Worm (Caenorhabditis elegans) whole organism, L4 larva: ENCODE results near the gene nol-6.

Source experiments
- F10B5.3 ChIP-seq: sonication (generic microtip); optimal IDR thresholded peaks from 2 replicates; lab custom pipeline; 2016; ENCODE audit warnings: mild to moderate bottlenecking, missing genetic modification characterization, missing compliant biosample characterization
- Y75B8A.6 ChIP-seq: fragments of 200-800 bp; sonication (Bioruptor generic); IDR thresholded peaks from 2 replicates; pipeline ENCODE4 v1.3.6; 2022; ENCODE audit warnings: missing genetic modification reagents, missing genetic modification characterization, missing compliant biosample characterization
- ama-1 ChIP-seq: fragments of 150-350 bp; optimal IDR thresholded peaks from 2 replicates; lab custom pipeline; 2014; ENCODE audit warnings: inconsistent platforms, mixed read lengths
- ceh-20 ChIP-seq: fragments of 200-800 bp; sonication (Bioruptor generic); IDR thresholded peaks from 2 replicates; pipeline ENCODE4 v1.3.6; 2022; ENCODE audit warnings: missing genetic modification reagents, missing genetic modification characterization, missing compliant biosample characterization
- ceh-32 ChIP-seq: sonication (generic microtip); optimal IDR thresholded peaks from 2 replicates; lab custom pipeline; 2016; ENCODE audit warnings: mild to moderate bottlenecking, missing genetic modification characterization, missing compliant biosample characterization; ENCODE audit not compliant: poor library complexity
- ceh-44 ChIP-seq: fragments of 200-800 bp; sonication (Bioruptor generic); IDR thresholded peaks from 2 replicates; pipeline ENCODE4 v1.3.6; 2022; ENCODE audit warnings: missing genetic modification reagents, missing genetic modification characterization, missing compliant biosample characterization
- ceh-62 ChIP-seq: sonication (generic microtip); optimal IDR thresholded peaks from 2 replicates; lab custom pipeline; 2017; ENCODE audit warnings: missing biosample characterization, missing genetic modification characterization
- ceh-82 ChIP-seq: sonication (generic microtip); optimal IDR thresholded peaks from 2 replicates; lab custom pipeline; 2017; ENCODE audit warnings: missing biosample characterization, missing genetic modification characterization
- daf-19 ChIP-seq: fragments of 200-800 bp; sonication (Bioruptor generic); conservative IDR thresholded peaks from 2 replicates; pipeline ENCODE4 v1.3.6; 2022; ENCODE audit warnings: missing genetic modification characterization, missing compliant biosample characterization
- dmd-6 ChIP-seq: fragments of 200-800 bp; sonication (Bioruptor generic); IDR thresholded peaks from 2 replicates; pipeline ENCODE4 v1.3.6; 2022; ENCODE audit warnings: missing genetic modification reagents, missing genetic modification characterization, missing compliant biosample characterization
- dpl-1 ChIP-seq: fragments of 150-350 bp; optimal IDR thresholded peaks from 2 replicates; lab custom pipeline; 2014; ENCODE audit warnings: missing biosample characterization, missing genetic modification reagents, missing genetic modification characterization
- dve-1 ChIP-seq: sonication (generic microtip); optimal IDR thresholded peaks from 2 replicates; lab custom pipeline; 2017; ENCODE audit warnings: antibody characterized with exemption, mild to moderate bottlenecking, missing genetic modification characterization, missing compliant biosample characterization; ENCODE audit not compliant: insufficient read depth
- egl-27 ChIP-seq: sonication (generic microtip); optimal IDR thresholded peaks from 3 replicates; lab custom pipeline; 2017; ENCODE audit warnings: missing biosample characterization, missing genetic modification reagents, missing genetic modification characterization
- hlh-30 ChIP-seq: sonication (generic microtip); optimal IDR thresholded peaks from 2 replicates; lab custom pipeline; 2017; ENCODE audit warnings: antibody characterized with exemption, mild to moderate bottlenecking, missing genetic modification characterization, missing compliant biosample characterization; ENCODE audit not compliant: insufficient read depth
- jun-1 ChIP-seq: fragments of 150-350 bp; optimal IDR thresholded peaks from 2 replicates; lab custom pipeline; 2014; ENCODE audit warnings: missing biosample characterization, missing genetic modification reagents, missing genetic modification characterization
- lin-13 ChIP-seq: fragments of 150-350 bp; optimal IDR thresholded peaks from 2 replicates; lab custom pipeline; 2014; ENCODE audit warnings: missing biosample characterization, missing genetic modification reagents, missing genetic modification characterization
- lsy-2 ChIP-seq, 2 experiments: fragments of 150-350 bp in 1 of 2; sonication (generic microtip) in 1 of 2; optimal IDR thresholded peaks; 2 replicates each; lab custom pipeline; 2014 to 2017; ENCODE audit warnings: missing biosample characterization in 2 of 2, missing genetic modification characterization in 2 of 2
- madf-5 ChIP-seq, 2 experiments: fragments of 200-800 bp; sonication (Bioruptor generic); IDR thresholded peaks; 2 replicates each; pipeline ENCODE4 v1.3.6; 2022; ENCODE audit warnings: missing compliant biosample characterization in 2 of 2, missing genetic modification characterization in 2 of 2
- mdl-1 ChIP-seq, 2 experiments: fragments of 150-350 bp in 1 of 2; sonication (generic microtip) in 1 of 2; optimal IDR thresholded peaks; 2 replicates each; lab custom pipeline; 2014 to 2017; ENCODE audit warnings: missing biosample characterization in 2 of 2, missing genetic modification characterization in 2 of 2
- mep-1 ChIP-seq: fragments of 150-350 bp; sonication (generic microtip); optimal IDR thresholded peaks from 3 replicates; lab custom pipeline; 2014; ENCODE audit warnings: missing biosample characterization, missing genetic modification characterization
- mxl-2 ChIP-seq: fragments of 200-800 bp; sonication (Bioruptor generic); conservative IDR thresholded peaks from 2 replicates; pipeline ENCODE4 v1.3.6; 2022; ENCODE audit warnings: missing genetic modification reagents, missing genetic modification characterization, missing compliant biosample characterization
- nhr-10 ChIP-seq: fragments of 150-350 bp; optimal IDR thresholded peaks from 2 replicates; lab custom pipeline; 2014; ENCODE audit warnings: missing biosample characterization, missing genetic modification characterization
- nhr-11 ChIP-seq: fragments of 150-350 bp; optimal IDR thresholded peaks from 2 replicates; lab custom pipeline; 2014; ENCODE audit warnings: missing biosample characterization, missing genetic modification characterization
- nhr-48 ChIP-seq: sonication (generic microtip); optimal IDR thresholded peaks from 2 replicates; lab custom pipeline; 2016; ENCODE audit warnings: mild to moderate bottlenecking, missing genetic modification characterization, missing compliant biosample characterization
- php-3 ChIP-seq: fragments of 200-800 bp; sonication (Bioruptor generic); IDR thresholded peaks from 2 replicates; pipeline ENCODE4 v1.3.6; 2022; ENCODE audit warnings: missing genetic modification reagents, missing genetic modification characterization, missing compliant biosample characterization
- pqm-1 ChIP-seq: sonication (generic microtip); optimal IDR thresholded peaks from 2 replicates; lab custom pipeline; 2017; ENCODE audit warnings: missing biosample characterization, missing genetic modification characterization
- saeg-2 ChIP-seq: fragments of 200-800 bp; sonication (Bioruptor generic); IDR thresholded peaks from 2 replicates; pipeline ENCODE4 v1.3.6; 2022; ENCODE audit warnings: missing genetic modification reagents, missing genetic modification characterization, missing compliant biosample characterization
- snpc-1.2 ChIP-seq: fragments of 200-800 bp; sonication (Bioruptor generic); IDR thresholded peaks from 2 replicates; pipeline ENCODE4 v1.3.6; 2022; ENCODE audit warnings: missing genetic modification reagents, missing genetic modification characterization, missing compliant biosample characterization
- unc-39 ChIP-seq: sonication (generic microtip); optimal IDR thresholded peaks from 2 replicates; lab custom pipeline; 2017; ENCODE audit warnings: missing biosample characterization, missing genetic modification characterization
- unc-62 ChIP-seq, 3 experiments: fragments of 150-350 bp in 1 of 3; sonication (generic microtip); optimal IDR thresholded peaks in 2 of 3; peaks in 1 of 3; 1 replicate in 1 of 3; 2 replicates in 2 of 3; lab custom pipeline; 2014 to 2017; ENCODE audit warnings: missing biosample characterization in 3 of 3, missing genetic modification characterization in 3 of 3, missing genetic modification reagents in 3 of 3, missing genotype in 1 of 3
- vab-7 ChIP-seq: fragments of 200-800 bp; sonication (Bioruptor generic); IDR thresholded peaks from 2 replicates; pipeline ENCODE4 v1.3.6; 2022; ENCODE audit warnings: missing genetic modification reagents, missing genetic modification characterization, missing compliant biosample characterization
- zag-1 ChIP-seq: fragments of 150-350 bp; optimal IDR thresholded peaks from 2 replicates; lab custom pipeline; 2014; ENCODE audit warnings: missing biosample characterization, missing genetic modification characterization
- zfp-3 ChIP-seq: fragments of 200-800 bp; sonication (Bioruptor generic); conservative IDR thresholded peaks from 2 replicates; pipeline ENCODE4 v1.3.6; 2022; ENCODE audit warnings: missing genetic modification reagents, missing genetic modification characterization, missing compliant biosample characterization
- ztf-11 ChIP-seq: fragments of 150-350 bp; optimal IDR thresholded peaks from 2 replicates; lab custom pipeline; 2014; ENCODE audit warnings: missing biosample characterization, missing genetic modification characterization
- ztf-7 ChIP-seq: fragments of 150-350 bp; optimal IDR thresholded peaks from 2 replicates; lab custom pipeline; 2014; ENCODE audit warnings: missing biosample characterization, missing genetic modification characterization

Gene nol-6

DNA sequence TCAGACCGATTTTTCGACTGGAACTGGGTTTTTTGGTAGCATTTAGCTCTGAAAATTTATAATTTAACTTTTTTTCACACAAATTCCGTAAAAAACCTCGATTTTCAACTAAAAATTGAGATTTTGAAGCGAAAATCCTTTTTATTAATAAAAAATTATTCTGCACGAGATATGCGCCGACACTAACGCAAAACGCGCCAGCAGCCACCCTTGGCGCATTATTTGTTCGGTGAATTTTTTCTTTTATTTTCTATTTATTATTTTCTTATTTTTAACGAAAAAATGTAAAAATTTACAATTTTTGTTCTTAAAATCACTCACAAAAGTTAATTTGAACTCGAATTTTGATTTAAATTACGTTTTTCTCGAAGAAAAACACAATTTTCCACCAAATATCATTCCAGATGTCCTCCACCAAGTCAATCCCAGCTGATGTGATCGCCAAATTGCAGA, 35.1 kb downstream of the nol-6 start, which contains the start of gene Y51H7C.7 (continued):
- TF ChIP-seq saeg-2 (GFP tag; lab: Robert Waterston, UW) (no peak), F10B5.3 (no peak), vab-7 (GFP tag; lab: Robert Waterston, UW) (no peak), dpl-1 (GFP tag; lab: Kevin White, UChicago) (peak; percentile 70), dmd-6 (GFP tag; lab: Robert Waterston, UW) (peak; percentile 27; the same call in 1 of the 2 replicates), pqm-1 (tag; lab: Kevin White, UChicago) (no peak), dve-1 (tag; lab: Kevin White, UChicago) (no peak)

DNA sequence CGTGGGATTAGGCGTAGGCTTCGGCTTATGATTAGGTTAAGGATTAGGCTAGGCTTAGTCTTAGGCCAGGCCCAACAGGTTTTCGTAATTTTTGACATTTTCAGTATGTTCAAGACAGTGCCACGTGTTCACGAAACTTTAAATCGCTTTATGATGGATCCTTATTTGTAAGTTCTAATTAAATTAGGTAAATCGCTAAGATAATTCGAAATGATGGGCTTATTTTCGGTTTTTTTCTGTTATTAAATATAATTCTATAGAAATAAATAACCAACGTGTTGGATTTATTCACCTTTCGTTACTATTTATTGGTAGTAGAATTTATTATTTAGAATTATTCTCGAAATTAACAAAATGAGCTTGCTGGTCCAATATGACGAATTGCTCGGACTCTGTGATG, 35.8 kb downstream of the nol-6 start, which contains the start of gene Y51H7C.8:
Gene Y51H7C.8 (plus strand): TSS at position 301 of the 400 bp plus-strand sequence.
- TF ChIP-seq Y75B8A.6 (GFP tag; lab: Robert Waterston, UW) (no peak), ztf-7 (tag; lab: Kevin White, UChicago) (no peak), F10B5.3 (no peak), nhr-11 (tag; lab: Kevin White, UChicago) (no peak), nhr-48 (tag; lab: Kevin White, UChicago) (no peak), ceh-32 (tag; lab: Kevin White, UChicago) (no peak), mxl-2 (GFP tag; lab: Robert Waterston, UW) (no peak), dmd-6 (GFP tag; lab: Robert Waterston, UW) (no peak), zag-1 (tag; lab: Kevin White, UChicago) (no peak), ceh-44 (GFP tag; lab: Robert Waterston, UW) (no peak), php-3 (GFP tag; lab: Robert Waterston, UW) (no peak), unc-39 (no peak)

DNA sequence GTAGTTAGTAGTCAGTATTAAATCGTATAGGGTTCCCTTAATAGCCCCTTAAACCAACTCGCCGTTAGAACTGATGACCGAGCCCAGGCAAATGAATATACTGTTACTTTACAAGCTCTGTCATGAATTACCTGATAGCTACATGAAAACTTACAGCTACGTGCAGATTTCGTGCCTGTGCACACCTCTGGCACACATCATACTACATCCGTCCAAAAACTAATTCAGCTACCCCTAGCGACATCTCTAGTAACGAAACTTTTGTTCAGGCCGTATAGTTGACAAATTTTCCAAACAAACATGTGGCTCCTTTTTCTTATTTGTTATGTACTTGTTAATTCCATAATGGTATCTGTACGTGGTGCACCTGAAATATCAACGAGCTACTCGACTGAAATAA, 37.2 kb downstream of the nol-6 start, which contains the start of gene F54D12.1:
Gene F54D12.1 (plus strand): TSS at position 301 of the 400 bp plus-strand sequence.
- no peak for TF ChIP-seq zfp-3 (GFP tag; lab: Robert Waterston, UW)
- TF ChIP-seq ceh-82 = no peak
- no peak for TF ChIP-seq ztf-7 (tag; lab: Kevin White, UChicago)
- no peak for TF ChIP-seq hlh-30
- no peak for TF ChIP-seq mep-1 (tag; lab: Kevin White, UChicago)
- no peak for TF ChIP-seq lin-13 (GFP tag; lab: Kevin White, UChicago)
- TF ChIP-seq ceh-20 (GFP tag; lab: Robert Waterston, UW) = no peak
- TF ChIP-seq jun-1 (tag; lab: Kevin White, UChicago) = no peak
- TF ChIP-seq nhr-10 (tag; lab: Kevin White, UChicago) = no peak

DNA sequence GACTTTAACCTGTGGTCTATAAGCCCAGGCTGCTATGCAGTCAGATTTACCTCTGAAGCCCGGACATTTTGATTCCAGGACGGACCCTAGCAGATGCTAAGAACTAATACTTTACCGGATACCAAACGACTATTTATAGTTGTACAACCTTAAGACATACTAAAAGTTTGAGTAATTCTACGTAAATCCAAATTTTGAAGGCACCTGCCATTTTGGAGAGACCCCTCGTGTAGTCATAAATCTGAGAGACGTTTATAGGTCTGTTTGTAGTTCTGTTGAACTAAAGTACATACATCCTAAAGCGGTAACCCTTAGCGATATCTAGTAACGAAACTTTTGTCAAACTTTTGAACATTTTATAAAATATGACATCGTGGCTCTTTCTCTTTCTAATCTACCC, 38.9 kb downstream of the nol-6 start, which contains the start of gene F54D12.2:
Gene F54D12.2 (plus strand): TSS at position 301 of the 400 bp plus-strand sequence.
- TF ChIP-seq snpc-1.2 (GFP tag; lab: Robert Waterston, UW) = no peak
- TF ChIP-seq daf-19 (GFP tag; lab: Robert Waterston, UW) = no peak
- TF ChIP-seq ztf-11 (tag; lab: Kevin White, UChicago) = no peak
- no peak for TF ChIP-seq madf-5 (GFP tag; IDR thresholded peaks at IDR 0.05; lab: Robert Waterston, UW)
- no peak for TF ChIP-seq ceh-62 (tag; lab: Kevin White, UChicago)
- no peak for TF ChIP-seq ceh-32 (tag; lab: Kevin White, UChicago)
- no peak for TF ChIP-seq ama-1
- no peak for TF ChIP-seq egl-27 (tag; lab: Kevin White, UChicago)

DNA sequence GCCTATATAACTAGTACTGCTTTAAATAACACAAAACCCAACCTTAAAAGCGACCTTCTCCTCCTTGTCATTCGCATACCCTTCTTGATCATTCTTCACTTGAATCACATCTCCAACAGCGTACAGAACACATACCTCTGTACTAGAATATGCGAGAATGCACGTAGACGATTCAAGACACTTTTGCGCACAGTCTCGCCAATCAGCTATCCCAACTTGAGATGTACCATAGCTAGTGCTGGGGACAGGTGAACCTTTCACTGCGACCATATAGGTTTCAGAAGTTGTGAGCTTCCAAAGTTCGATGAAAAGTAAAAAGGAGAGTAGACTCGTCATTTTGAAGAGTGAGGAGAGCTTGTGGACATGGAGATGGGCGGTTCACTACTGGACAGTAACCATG, 39.6 kb downstream of the nol-6 start, which contains the start of gene F54D12.8:
Gene F54D12.8 (minus strand): TSS at position 336 of the 400 bp plus-strand sequence.
- TF ChIP-seq lsy-2 (tag; optimal IDR thresholded peaks at IDR 0.05; lab: Kevin White, UChicago) = no peak
- no peak for TF ChIP-seq mdl-1 (tag; optimal IDR thresholded peaks at IDR 0.05; lab: Kevin White, UChicago)
- peak in 1 of 2 experiments; percentile 96 for TF ChIP-seq unc-62 (GFP tag; optimal IDR thresholded peaks at IDR 0.05 in 1 of 2; lab: Kevin White, UChicago)
- TF ChIP-seq unc-62 (tag; optimal IDR thresholded peaks at IDR 0.05; lab: Kevin White, UChicago) = no peak
- TF ChIP-seq ama-1 = no peak
